Worm (Caenorhabditis elegans): ENCODE results near the gene lim-6.

lim-6 gene

DNA sequence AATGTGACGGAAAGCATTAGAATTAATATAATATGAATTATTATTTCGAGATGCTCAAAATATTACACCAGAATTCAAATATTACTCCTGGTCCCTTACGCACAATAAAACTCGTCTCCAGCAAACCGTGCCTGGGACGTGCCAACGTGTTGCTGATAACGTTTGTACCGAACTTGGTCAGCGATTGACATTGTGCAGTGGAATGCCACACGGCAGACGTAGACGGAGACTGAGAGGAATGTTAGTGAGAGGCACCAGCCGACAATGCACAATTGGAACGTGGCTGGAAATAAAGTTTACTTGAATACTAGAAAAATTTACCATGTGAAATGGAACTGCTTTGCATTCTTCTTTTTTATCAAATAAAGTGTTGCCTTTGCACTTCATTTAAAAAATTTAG lies 45.0 kb downstream of the lim-6 start:
- TF ChIP-seq efl-1 (optimal IDR thresholded peaks at IDR 0.05), result no peak
- peak in 1 of 2 experiments; percentile 39 for TF ChIP-seq efl-1 (GFP tag; optimal IDR thresholded peaks at IDR 0.05 in 1 of 2)
- no peak for TF ChIP-seq ceh-63 (GFP tag; optimal IDR thresholded peaks at IDR 0.05)

ce11 chrX:1119305-1119704 lies 47.1 kb downstream of the lim-6 start, which contains the start of gene C05D9.7:
C05D9.7 (minus strand) TSS chrX:1119405.
- no peak for TF ChIP-seq aha-1 (tag; optimal IDR thresholded peaks at IDR 0.05)
- TF ChIP-seq hpl-2 (GFP tag; optimal IDR thresholded peaks at IDR 0.05), result no peak
- no peak for TF ChIP-seq lin-14 (GFP tag; optimal IDR thresholded peaks at IDR 0.05)
- TF ChIP-seq zag-1 (tag; optimal IDR thresholded peaks at IDR 0.05), result no peak
- no peak for TF ChIP-seq grh-1 (GFP tag; IDR thresholded peaks at IDR 0.05)
- TF ChIP-seq nhr-237 (tag; optimal IDR thresholded peaks at IDR 0.05), result no peak
- no peak for TF ChIP-seq egl-13 (tag; optimal IDR thresholded peaks at IDR 0.05)
- TF ChIP-seq lir-3 (tag; optimal IDR thresholded peaks at IDR 0.05; ENCODE audit: poor library complexity), result no peak
- TF ChIP-seq swsn-7 (tag; optimal IDR thresholded peaks at IDR 0.05), result no peak
- TF ChIP-seq lin-35 (GFP tag; optimal IDR thresholded peaks at IDR 0.05), result no peak
- no peak for TF ChIP-seq irx-1 (tag; optimal IDR thresholded peaks at IDR 0.05)
- no peak for TF ChIP-seq snpc-4 (tag; optimal IDR thresholded peaks at IDR 0.05)
- no peak for TF ChIP-seq pag-3 (tag; optimal IDR thresholded peaks at IDR 0.05; ENCODE audit: borderline replicate concordance, insufficient read depth)

- TF ChIP-seq nhr-71 (tag; optimal IDR thresholded peaks at IDR 0.05) (peak; percentile 43), swsn-7 (tag; optimal IDR thresholded peaks at IDR 0.05) (peak; percentile 6), ztf-11 (tag; optimal IDR thresholded peaks at IDR 0.05) (peak in 1 of 2 experiments; percentile 58), tbx-2 (tag; optimal IDR thresholded peaks at IDR 0.05) (peak; percentile 50), snu-23 (GFP tag; optimal IDR thresholded peaks at IDR 0.05) (peak; percentile 15), dsc-1 (tag; optimal IDR thresholded peaks at IDR 0.05) (peak; percentile 17), zag-1 (tag; optimal IDR thresholded peaks at IDR 0.05) (peak; percentile 56), ces-1 (GFP tag; optimal IDR thresholded peaks at IDR 0.05) (no peak), lsy-2 (tag; optimal IDR thresholded peaks at IDR 0.05) (peak; percentile 14 to 28), sup-37 (GFP tag; optimal IDR thresholded peaks at IDR 0.05) (no peak), ztf-4 (tag; optimal IDR thresholded peaks at IDR 0.05) (no peak), Y116A8C.19 (tag; optimal IDR thresholded peaks at IDR 0.05; ENCODE audit: borderline replicate concordance) (no peak), skn-1 (tag; optimal IDR thresholded peaks at IDR 0.05) (peak; percentile 38), rnt-1 (tag; optimal IDR thresholded peaks at IDR 0.05) (peak; percentile 14), unc-86 (tag; optimal IDR thresholded peaks at IDR 0.05) (peak; percentile 67), ceh-82 (tag; optimal IDR thresholded peaks at IDR 0.05) (peak in 1 of 3 experiments; percentile 47), lin-14 (GFP tag; optimal IDR thresholded peaks at IDR 0.05) (peak; percentile 79), nhr-19 (GFP tag; conservative IDR thresholded peaks at IDR 0.05) (0 out of 2 replicates have a peak, but pooled peaks have one; percentile 13)
Observed at ce11 chrX:1120326-1120725, 48.1 kb downstream of the lim-6 start.

DNA sequence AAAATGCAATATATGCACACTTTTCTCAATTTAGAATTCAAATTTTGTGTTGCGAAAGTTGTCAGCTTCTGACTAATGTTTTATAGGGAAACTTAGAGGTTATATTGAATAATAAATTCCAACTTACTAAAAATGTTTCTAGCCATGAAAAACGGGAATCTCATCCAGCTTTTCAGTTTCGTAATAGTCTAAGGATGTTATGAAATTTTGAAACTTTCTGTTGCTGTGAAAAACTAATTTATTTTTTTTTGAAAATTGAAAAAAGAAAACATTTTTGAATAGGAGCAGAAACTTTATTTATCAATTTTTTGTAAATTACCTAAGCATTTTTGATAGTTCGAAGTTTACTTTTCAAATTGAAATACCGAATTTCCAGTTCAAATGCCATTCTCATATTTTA lies 49.3 kb downstream of the lim-6 start:
- peak; percentile 48 for TF ChIP-seq skn-1 (tag; optimal IDR thresholded peaks at IDR 0.05)
- TF ChIP-seq ztf-4 (tag; optimal IDR thresholded peaks at IDR 0.05), result no peak
- TF ChIP-seq egl-13 (tag; optimal IDR thresholded peaks at IDR 0.05), result peak; percentile 33

DNA sequence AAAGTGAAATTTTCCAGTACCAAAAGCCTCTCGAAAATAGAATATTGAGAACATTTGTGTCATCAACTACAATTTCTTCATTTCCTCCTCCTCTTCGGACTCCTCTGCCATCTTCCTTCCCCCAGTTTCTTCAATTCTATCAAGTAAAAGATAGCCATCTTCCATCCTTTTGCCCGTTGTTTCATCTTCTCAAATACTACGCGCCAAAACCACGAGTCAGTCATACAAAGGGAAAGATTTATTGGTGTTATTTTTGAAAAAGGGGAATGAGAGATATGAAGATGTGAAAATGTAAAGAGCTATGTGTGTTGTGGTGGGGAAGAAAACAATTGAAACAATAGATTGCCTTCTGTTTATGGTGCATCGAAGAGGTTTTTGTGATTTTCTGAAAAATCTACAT lies 49.9 kb downstream of the lim-6 start:
- TF ChIP-seq irx-1 (tag; optimal IDR thresholded peaks at IDR 0.05) (no peak), pag-3 (tag; optimal IDR thresholded peaks at IDR 0.05; ENCODE audit: borderline replicate concordance, insufficient read depth) (peak; percentile 61), nhr-85 (tag) (peak; percentile 77), fos-1 (tag; optimal IDR thresholded peaks at IDR 0.05) (peak; percentile 39), nhr-20 (tag; optimal IDR thresholded peaks at IDR 0.05) (peak; percentile 25), pqm-1 (tag; optimal IDR thresholded peaks at IDR 0.05) (no peak), lin-35 (GFP tag; optimal IDR thresholded peaks at IDR 0.05) (peak in 1 of 2 experiments; percentile 41), mep-1 (tag; optimal IDR thresholded peaks at IDR 0.05) (peak; percentile 60), nhr-11 (tag; optimal IDR thresholded peaks at IDR 0.05) (no peak), unc-30 (tag; optimal IDR thresholded peaks at IDR 0.05) (no peak), elt-3 (tag; optimal IDR thresholded peaks at IDR 0.05) (peak in 1 of 6 experiments; percentile 55), egl-27 (tag; optimal IDR thresholded peaks at IDR 0.05) (no peak), lin-14 (GFP tag; optimal IDR thresholded peaks at IDR 0.05) (peak; percentile 88), dpl-1 (GFP tag; optimal IDR thresholded peaks at IDR 0.05) (peak in 1 of 3 experiments; percentile 25), skn-1 (tag; optimal IDR thresholded peaks at IDR 0.05) (peak; percentile 16), snpc-4 (tag; optimal IDR thresholded peaks at IDR 0.05) (no peak), snu-23 (GFP tag; optimal IDR thresholded peaks at IDR 0.05) (peak; percentile 68), lir-3 (tag; optimal IDR thresholded peaks at IDR 0.05; ENCODE audit: poor library complexity) (peak; percentile 30), tbx-2 (tag; optimal IDR thresholded peaks at IDR 0.05) (no peak), blmp-1 (tag; optimal IDR thresholded peaks at IDR 0.05) (peak; percentile 55), tlp-1 (tag; optimal IDR thresholded peaks at IDR 0.05) (no peak), nhr-84 (tag; optimal IDR thresholded peaks at IDR 0.05) (no peak), unc-86 (tag; optimal IDR thresholded peaks at IDR 0.05) (no peak), dsc-1 (tag; optimal IDR thresholded peaks at IDR 0.05) (no peak)

Measured in whole organism, L1 larva.